Worm (Caenorhabditis elegans) whole organism, L2 larva: Measurements from ENCODE around the gene C05D11.8.

Experiments
- F13H6.1 ChIP-seq: sonication (generic microtip); optimal IDR thresholded peaks from 2 replicates; lab custom pipeline; 2016; ENCODE audit warnings: missing genetic modification characterization, missing compliant biosample characterization
- Y55F3AM.14 ChIP-seq: fragments of 200-800 bp; sonication (Bioruptor generic); optimal IDR thresholded peaks from 2 replicates; lab custom pipeline; 2018; ENCODE audit warnings: mild to moderate bottlenecking, missing genetic modification characterization, missing compliant biosample characterization
- ZK546.5 ChIP-seq: sonication (generic microtip); optimal IDR thresholded peaks from 2 replicates; lab custom pipeline; 2017; ENCODE audit warnings: missing biosample characterization, missing genetic modification characterization
- alr-1 ChIP-seq: fragments of 150-350 bp; optimal IDR thresholded peaks from 2 replicates; lab custom pipeline; 2014; ENCODE audit warnings: missing biosample characterization, missing genetic modification characterization
- aly-2 ChIP-seq: fragments of 150-350 bp; optimal IDR thresholded peaks from 2 replicates; lab custom pipeline; 2014; ENCODE audit warnings: missing biosample characterization, missing genetic modification characterization
- ama-1 ChIP-seq: fragments of 150-350 bp; optimal IDR thresholded peaks from 2 replicates; lab custom pipeline; 2018; ENCODE audit warnings: inconsistent platforms
- blmp-1 ChIP-seq: sonication (generic microtip); optimal IDR thresholded peaks from 2 replicates; lab custom pipeline; 2017; ENCODE audit warnings: missing genetic modification characterization, mild to moderate bottlenecking, missing compliant biosample characterization, antibody characterized with exemption, moderate library complexity; ENCODE audit not compliant: insufficient read depth
- ceh-82 ChIP-seq: fragments of 150-350 bp; optimal IDR thresholded peaks from 2 replicates; lab custom pipeline; 2014; ENCODE audit warnings: missing biosample characterization, missing genetic modification characterization
- crh-2 ChIP-seq: sonication (generic microtip); optimal IDR thresholded peaks from 2 replicates; lab custom pipeline; 2017; ENCODE audit warnings: missing biosample characterization, missing genetic modification characterization
- dmd-4 ChIP-seq: sonication (generic microtip); optimal IDR thresholded peaks from 2 replicates; lab custom pipeline; 2017; ENCODE audit warnings: missing biosample characterization, missing genetic modification characterization
- elt-1 ChIP-seq: fragments of 150-350 bp; optimal IDR thresholded peaks from 2 replicates; lab custom pipeline; 2014; ENCODE audit warnings: missing biosample characterization, missing genetic modification characterization
- elt-3 ChIP-seq: sonication (generic microtip); optimal IDR thresholded peaks from 2 replicates; lab custom pipeline; 2017; ENCODE audit warnings: missing biosample characterization, missing genetic modification characterization
- gmeb-1 ChIP-seq: fragments of 150-350 bp; optimal IDR thresholded peaks from 2 replicates; lab custom pipeline; 2014; ENCODE audit warnings: missing biosample characterization, missing genetic modification characterization
- lin-11 ChIP-seq: fragments of 150-350 bp; sonication (generic microtip); optimal IDR thresholded peaks from 2 replicates; lab custom pipeline; 2014; ENCODE audit warnings: missing biosample characterization, missing genetic modification characterization, inconsistent platforms, mixed read lengths
- lin-13 ChIP-seq: fragments of 150-350 bp; optimal IDR thresholded peaks from 2 replicates; lab custom pipeline; 2014; ENCODE audit warnings: missing biosample characterization, missing genetic modification reagents, missing genetic modification characterization
- lin-39 ChIP-seq: fragments of 150-350 bp; optimal IDR thresholded peaks from 2 replicates; lab custom pipeline; 2014; ENCODE audit warnings: missing biosample characterization, missing genetic modification reagents, missing genetic modification characterization
- lsy-2 ChIP-seq, 2 experiments: fragments of 150-350 bp in 1 of 2; sonication (generic microtip) in 1 of 2; optimal IDR thresholded peaks; 2 replicates each; lab custom pipeline; 2014 to 2017; ENCODE audit warnings: missing biosample characterization in 2 of 2, missing genetic modification characterization in 2 of 2
- mbf-1 ChIP-seq: sonication (generic microtip); optimal IDR thresholded peaks from 2 replicates; lab custom pipeline; 2017; ENCODE audit warnings: missing biosample characterization, missing genetic modification characterization
- mdl-1 ChIP-seq, 2 experiments: fragments of 150-350 bp in 1 of 2; sonication (generic microtip) in 1 of 2; optimal IDR thresholded peaks; 2 replicates each; lab custom pipeline; 2017; ENCODE audit warnings: missing biosample characterization in 2 of 2, missing genetic modification characterization in 2 of 2
- nhr-10 ChIP-seq: sonication (generic microtip); optimal IDR thresholded peaks from 2 replicates; lab custom pipeline; 2017; ENCODE audit warnings: missing biosample characterization, missing genetic modification characterization
- nhr-12 ChIP-seq: fragments of 150-350 bp; optimal IDR thresholded peaks from 2 replicates; lab custom pipeline; 2014; ENCODE audit warnings: missing biosample characterization, missing genetic modification characterization
- nhr-129 ChIP-seq: fragments of 150-350 bp; optimal IDR thresholded peaks from 2 replicates; lab custom pipeline; 2014; ENCODE audit warnings: missing biosample characterization, missing genetic modification characterization
- nhr-21 ChIP-seq: fragments of 150-350 bp; optimal IDR thresholded peaks from 2 replicates; lab custom pipeline; 2014; ENCODE audit warnings: missing biosample characterization, missing genetic modification characterization
- nhr-23 ChIP-seq: fragments of 150-350 bp; optimal IDR thresholded peaks from 2 replicates; lab custom pipeline; 2014; ENCODE audit warnings: missing biosample characterization, missing genetic modification reagents, missing genetic modification characterization
- nhr-237 ChIP-seq: fragments of 150-350 bp; optimal IDR thresholded peaks from 2 replicates; lab custom pipeline; 2014; ENCODE audit warnings: missing biosample characterization, missing genetic modification characterization
- nhr-77 ChIP-seq: fragments of 150-350 bp; optimal IDR thresholded peaks from 2 replicates; lab custom pipeline; 2014; ENCODE audit warnings: missing biosample characterization, missing genetic modification characterization
- peb-1 ChIP-seq: fragments of 150-350 bp; optimal IDR thresholded peaks from 2 replicates; lab custom pipeline; 2014; ENCODE audit warnings: missing biosample characterization, missing genetic modification characterization
- sem-4 ChIP-seq: fragments of 150-350 bp; optimal IDR thresholded peaks from 2 replicates; lab custom pipeline; 2014; ENCODE audit warnings: missing biosample characterization, missing genetic modification reagents, missing genetic modification characterization
- skn-1 ChIP-seq: sonication (generic microtip); optimal IDR thresholded peaks from 2 replicates; lab custom pipeline; 2017; ENCODE audit warnings: missing biosample characterization, missing genetic modification characterization
- sma-9 ChIP-seq, 2 experiments: fragments of 150-350 bp in 1 of 2; sonication (generic microtip) in 1 of 2; optimal IDR thresholded peaks; 2 replicates each; lab custom pipeline; 2014 to 2016; ENCODE audit warnings: missing genetic modification characterization in 2 of 2, mild to moderate bottlenecking in 1 of 2, missing biosample characterization in 1 of 2, missing compliant biosample characterization in 1 of 2, missing genetic modification reagents in 1 of 2, moderate library complexity in 1 of 2
- snpc-4 ChIP-seq: fragments of 150-350 bp; optimal IDR thresholded peaks from 2 replicates; lab custom pipeline; 2014; ENCODE audit warnings: missing biosample characterization, missing genetic modification characterization
- unc-39 ChIP-seq: fragments of 150-350 bp; optimal IDR thresholded peaks from 2 replicates; lab custom pipeline; 2014; ENCODE audit warnings: missing biosample characterization, missing genetic modification characterization
- unc-55 ChIP-seq: fragments of 150-350 bp; sonication (generic microtip); optimal IDR thresholded peaks from 3 replicates; lab custom pipeline; 2014; ENCODE audit warnings: missing biosample characterization, missing genetic modification reagents, missing genetic modification characterization
- ztf-1 ChIP-seq: fragments of 200-800 bp; sonication (Bioruptor generic); conservative IDR thresholded peaks from 2 replicates; pipeline ENCODE4 v1.3.6; 2022; ENCODE audit warnings: missing genetic modification characterization, missing compliant biosample characterization
- ztf-11 ChIP-seq: sonication (generic microtip); optimal IDR thresholded peaks from 2 replicates; lab custom pipeline; 2017; ENCODE audit warnings: missing biosample characterization, missing genetic modification characterization
- ztf-4 ChIP-seq: fragments of 150-350 bp; optimal IDR thresholded peaks from 2 replicates; lab custom pipeline; 2014; ENCODE audit warnings: missing biosample characterization, missing genetic modification characterization

The C05D11.8 gene

ce11 chrIII:6427205-6427604 is at the start of gene C05D11.8:
C05D11.8 (minus strand) TSS chrIII:6427305.
- TF ChIP-seq unc-39 (tag; lab: Kevin White, UChicago): no peak
- no peak for TF ChIP-seq dmd-4
- no peak for TF ChIP-seq elt-3 (tag; lab: Kevin White, UChicago)
- TF ChIP-seq nhr-12 (tag; lab: Kevin White, UChicago): no peak

ce11 chrIII:6476380-6476779 is 49.3 kb upstream of the C05D11.8 start:
- TF ChIP-seq nhr-77 (tag; lab: Kevin White, UChicago): no peak
- no peak for TF ChIP-seq elt-3 (tag; lab: Kevin White, UChicago)
- no peak for TF ChIP-seq sem-4
- no peak for TF ChIP-seq nhr-237
- no peak for TF ChIP-seq lin-39
- no peak for TF ChIP-seq lsy-2 (tag; optimal IDR thresholded peaks at IDR 0.05; lab: Kevin White, UChicago)
- TF ChIP-seq dmd-4: no peak
- no peak for TF ChIP-seq mdl-1 (tag; optimal IDR thresholded peaks at IDR 0.05; lab: Kevin White, UChicago)
- no peak for TF ChIP-seq nhr-129 (tag; lab: Kevin White, UChicago)
- no peak for TF ChIP-seq ztf-1 (GFP tag; lab: Robert Waterston, UW)
- TF ChIP-seq lin-11: no peak
- TF ChIP-seq peb-1 (tag; lab: Kevin White, UChicago): no peak
- no peak for TF ChIP-seq snpc-4
- TF ChIP-seq ceh-82: no peak
- no peak for TF ChIP-seq F13H6.1
- no peak for TF ChIP-seq ama-1 (lab: Kevin White, UChicago)
- TF ChIP-seq ztf-4 (tag; lab: Kevin White, UChicago): no peak
- TF ChIP-seq, all 48 proteins: peak for 0

DNA sequence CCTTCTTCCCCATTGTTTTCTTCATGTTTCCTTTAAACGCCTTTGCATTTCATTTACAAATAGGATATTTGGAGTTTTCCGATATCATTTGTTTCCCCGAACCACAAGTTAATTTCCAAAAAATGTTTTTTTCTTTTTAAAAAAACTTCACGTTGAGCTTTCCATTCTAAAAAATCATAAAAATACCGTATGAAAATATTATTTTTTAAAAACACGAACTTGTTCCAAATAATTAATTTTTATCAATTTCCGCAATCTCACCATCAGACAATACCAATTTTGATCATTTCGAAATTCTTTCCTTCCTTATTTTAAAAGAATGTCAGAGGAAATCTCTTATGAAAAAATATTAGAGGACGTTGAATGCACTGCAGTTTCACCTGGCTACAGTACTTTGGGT is 44.3 kb upstream of the C05D11.8 start, which contains the start of gene wht-6:
Gene wht-6, plus strand, starts transcription at position 301 of the 400 bp plus-strand sequence.
- no peak for TF ChIP-seq skn-1
- TF ChIP-seq elt-1: no peak
- no peak for TF ChIP-seq nhr-21 (tag; lab: Kevin White, UChicago)
- TF ChIP-seq nhr-10: no peak
- TF ChIP-seq ZK546.5 (tag; lab: Kevin White, UChicago): no peak
- TF ChIP-seq nhr-77 (tag; lab: Kevin White, UChicago): no peak
- TF ChIP-seq nhr-12 (tag; lab: Kevin White, UChicago): no peak
- no peak for TF ChIP-seq lin-13
- no peak for TF ChIP-seq lin-39
- no peak for TF ChIP-seq mbf-1 (tag; lab: Kevin White, UChicago)
- TF ChIP-seq sma-9 (GFP tag; optimal IDR thresholded peaks at IDR 0.05; lab: Kevin White, UChicago): no peak
- TF ChIP-seq sma-9 (tag; optimal IDR thresholded peaks at IDR 0.05; lab: Kevin White, UChicago): no peak
- no peak for TF ChIP-seq nhr-23 (tag; lab: Kevin White, UChicago)
- no peak for TF ChIP-seq lin-11
- TF ChIP-seq peb-1 (tag; lab: Kevin White, UChicago): no peak
- TF ChIP-seq, all 48 proteins: peak for 0

ce11 chrIII:6467005-6467404 is 39.9 kb upstream of the C05D11.8 start, which contains the start of gene T26A5.2:
T26A5.2 (plus strand) TSS chrIII:6467305.
- TF ChIP-seq aly-2 (tag; lab: Kevin White, UChicago) (no peak), nhr-77 (tag; lab: Kevin White, UChicago) (no peak), alr-1 (tag; lab: Kevin White, UChicago) (no peak), nhr-129 (tag; lab: Kevin White, UChicago) (no peak), skn-1 (no peak), Y55F3AM.14 (GFP tag; lab: Kevin White, UChicago) (no peak), lsy-2 (tag; optimal IDR thresholded peaks at IDR 0.05; lab: Kevin White, UChicago) (no peak), mbf-1 (tag; lab: Kevin White, UChicago) (no peak), peb-1 (tag; lab: Kevin White, UChicago) (no peak), unc-55 (no peak), ama-1 (lab: Kevin White, UChicago) (no peak), ZK546.5 (tag; lab: Kevin White, UChicago) (no peak), nhr-12 (tag; lab: Kevin White, UChicago) (no peak), ztf-11 (tag; lab: Kevin White, UChicago) (no peak), blmp-1 (no peak), snpc-4 (no peak), gmeb-1 (no peak), elt-3 (tag; lab: Kevin White, UChicago) (no peak), ztf-4 (tag; lab: Kevin White, UChicago) (no peak), crh-2 (no peak)
